Fruit fly (Drosophila melanogaster) whole organism, embryonic: Measurements from ENCODE around the gene Syx8.

Source experiments
- BEAF-32 ChIP-seq: fragments of 200-800 bp; sonication (Bioruptor generic); optimal IDR thresholded peaks from 3 replicates; lab custom pipeline; 2017; ENCODE audit warnings: missing biosample characterization, missing genetic modification characterization, mild to moderate bottlenecking, moderate library complexity, missing genetic modification reagents
- CG10321 ChIP-seq: fragments of 200-800 bp; sonication (Bioruptor generic); IDR thresholded peaks from 2 replicates; pipeline ENCODE4 v1.3.6; 2022; ENCODE audit warnings: missing biosample characterization, missing genetic modification characterization
- CG10979 ChIP-seq: fragments of 200-800 bp; sonication (Bioruptor generic); optimal IDR thresholded peaks from 2 replicates; lab custom pipeline; 2018; ENCODE audit warnings: missing biosample characterization, mild to moderate bottlenecking, missing genetic modification characterization, moderate library complexity
- CG14710 ChIP-seq: fragments of 200-800 bp; sonication (Bioruptor generic); optimal IDR thresholded peaks from 3 replicates; lab custom pipeline; 2019; ENCODE audit warnings: missing biosample characterization, mild to moderate bottlenecking, missing genetic modification characterization, moderate library complexity
- CG14860 ChIP-seq: fragments of 200-800 bp; sonication (Bioruptor generic); IDR thresholded peaks from 3 replicates; pipeline ENCODE4 v1.3.6; 2022; ENCODE audit warnings: missing biosample characterization, missing genetic modification characterization; ENCODE audit not compliant: partially characterized antibody
- CG1603 ChIP-seq: fragments of 200-800 bp; sonication (Bioruptor generic); optimal IDR thresholded peaks from 2 replicates; lab custom pipeline; 2019; ENCODE audit warnings: missing biosample characterization, mild to moderate bottlenecking, missing genetic modification characterization, moderate library complexity
- CG16813 ChIP-seq: fragments of 200-800 bp; sonication (Bioruptor generic); IDR thresholded peaks from 3 replicates; pipeline ENCODE4 v1.3.6; 2022; ENCODE audit warnings: missing biosample characterization, missing genetic modification characterization; ENCODE audit not compliant: partially characterized antibody
- CG17186 ChIP-seq: fragments of 200-800 bp; sonication (Bioruptor generic); optimal IDR thresholded peaks from 3 replicates; lab custom pipeline; 2017; ENCODE audit warnings: missing biosample characterization, missing genetic modification reagents, missing genetic modification characterization
- CG17361 ChIP-seq: fragments of 200-800 bp; sonication (Bioruptor generic); IDR thresholded peaks from 3 replicates; pipeline ENCODE4 v1.3.6; 2022; ENCODE audit warnings: missing biosample characterization, missing genetic modification characterization
- CG2116 ChIP-seq: fragments of 200-800 bp; sonication (Bioruptor generic); optimal IDR thresholded peaks from 3 replicates; lab custom pipeline; 2018; ENCODE audit warnings: missing biosample characterization, mild to moderate bottlenecking, missing genetic modification characterization
- CG2712 ChIP-seq: fragments of 200-800 bp; optimal IDR thresholded peaks from 3 replicates; lab custom pipeline; 2019; ENCODE audit warnings: missing biosample characterization, mild to moderate bottlenecking, missing genetic modification characterization, moderate library complexity
- CG30020 ChIP-seq: fragments of 200-800 bp; optimal IDR thresholded peaks from 2 replicates; lab custom pipeline; 2019; ENCODE audit warnings: missing biosample characterization, mild to moderate bottlenecking, missing genetic modification characterization, moderate library complexity
- CG3163 ChIP-seq: fragments of 200-800 bp; sonication (Bioruptor generic); optimal IDR thresholded peaks from 3 replicates; lab custom pipeline; 2016; ENCODE audit warnings: missing biosample characterization, missing genetic modification characterization
- CG3995 ChIP-seq: fragments of 200-800 bp; sonication (Bioruptor generic); optimal IDR thresholded peaks from 3 replicates; lab custom pipeline; 2016; ENCODE audit warnings: missing biosample characterization, missing genetic modification characterization
- CG4617 ChIP-seq: fragments of 200-800 bp; sonication (Bioruptor generic); optimal IDR thresholded peaks from 3 replicates; lab custom pipeline; 2016; ENCODE audit warnings: missing biosample characterization, missing genetic modification characterization, borderline replicate concordance
- CG6791 ChIP-seq: fragments of 200-800 bp; sonication (Bioruptor generic); IDR thresholded peaks from 3 replicates; pipeline ENCODE4 v1.3.6; 2022; ENCODE audit warnings: missing biosample characterization, missing genetic modification characterization; ENCODE audit not compliant: partially characterized antibody
- CG6854 ChIP-seq: fragments of 200-800 bp; sonication (Bioruptor generic); optimal IDR thresholded peaks from 3 replicates; lab custom pipeline; 2017; ENCODE audit warnings: missing biosample characterization, mild to moderate bottlenecking, missing genetic modification characterization
- CG9932 ChIP-seq: fragments of 200-800 bp; sonication (Bioruptor generic); IDR thresholded peaks from 2 replicates; pipeline ENCODE4 v1.3.6; 2022; ENCODE audit warnings: missing biosample characterization, missing genetic modification characterization
- Dip2 ChIP-seq: fragments of 200-800 bp; sonication (Bioruptor generic); IDR thresholded peaks from 2 replicates; pipeline ENCODE4 v1.3.6; 2022; ENCODE audit warnings: missing biosample characterization, missing genetic modification characterization
- Dll ChIP-seq: fragments of 200-800 bp; sonication (Bioruptor generic); IDR thresholded peaks from 4 replicates; pipeline ENCODE4 v1.3.6; 2022; ENCODE audit warnings: missing biosample characterization, missing genetic modification characterization; ENCODE audit not compliant: partially characterized antibody
- Doc3 ChIP-seq: fragments of 200-800 bp; sonication (Bioruptor generic); IDR thresholded peaks from 3 replicates; pipeline ENCODE4 v1.3.6; 2022; ENCODE audit warnings: missing biosample characterization, missing genetic modification characterization; ENCODE audit not compliant: partially characterized antibody
- E2f2 ChIP-seq: fragments of 200-800 bp; sonication (Bioruptor generic); IDR thresholded peaks from 2 replicates; pipeline ENCODE4 v1.3.6; 2022; ENCODE audit warnings: missing biosample characterization, missing genetic modification characterization
- Ets97D ChIP-seq: fragments of 200-800 bp; sonication (Bioruptor generic); optimal IDR thresholded peaks from 3 replicates; lab custom pipeline; 2016; ENCODE audit warnings: missing biosample characterization, missing genetic modification characterization
- HmgZ ChIP-seq: fragments of 200-800 bp; sonication (Bioruptor generic); optimal IDR thresholded peaks from 2 replicates; lab custom pipeline; 2018; ENCODE audit warnings: missing biosample characterization, mild to moderate bottlenecking, missing genetic modification characterization
- Hr78 ChIP-seq, 2 experiments: fragments of 200-800 bp in 1 of 2; fragments of >200 bp in 1 of 2; sonication (Bioruptor generic) in 1 of 2; optimal IDR thresholded peaks; 2 replicates each; lab custom pipeline; 2017 to 2019; ENCODE audit warnings: missing biosample characterization in 2 of 2, missing genetic modification characterization in 2 of 2, mild to moderate bottlenecking in 1 of 2, moderate library complexity in 1 of 2
- Sin3A ChIP-seq: fragments of >200 bp; optimal IDR thresholded peaks from 2 replicates; lab custom pipeline; 2018
- Ssrp ChIP-seq: fragments of 200-800 bp; sonication (Bioruptor generic); optimal IDR thresholded peaks from 2 replicates; lab custom pipeline; 2018; ENCODE audit warnings: missing biosample characterization, mild to moderate bottlenecking, missing genetic modification characterization, moderate library complexity
- amos ChIP-seq: fragments of 200-800 bp; sonication (Bioruptor generic); IDR thresholded peaks from 2 replicates; pipeline ENCODE4 v1.3.6; 2022; ENCODE audit warnings: missing biosample characterization, missing genetic modification characterization; ENCODE audit not compliant: partially characterized antibody
- ato ChIP-seq: fragments of 200-800 bp; sonication (Bioruptor generic); IDR thresholded peaks from 2 replicates; pipeline ENCODE4 v1.3.6; 2022; ENCODE audit warnings: missing biosample characterization, missing genetic modification characterization; ENCODE audit not compliant: partially characterized antibody
- bbx ChIP-seq: fragments of 200-800 bp; sonication (Bioruptor generic); IDR thresholded peaks from 2 replicates; pipeline ENCODE4 v1.3.6; 2022; ENCODE audit warnings: missing biosample characterization, missing genetic modification characterization; ENCODE audit not compliant: partially characterized antibody
- chinmo ChIP-seq: fragments of 200-800 bp; sonication (Bioruptor generic); IDR thresholded peaks from 4 replicates; pipeline ENCODE4 v1.3.6; 2022; ENCODE audit warnings: missing biosample characterization, missing genetic modification characterization; ENCODE audit not compliant: partially characterized antibody
- dmrt11E ChIP-seq: fragments of 200-800 bp; sonication (Bioruptor generic); optimal IDR thresholded peaks from 3 replicates; lab custom pipeline; 2018; ENCODE audit warnings: missing biosample characterization, mild to moderate bottlenecking, missing genetic modification characterization, moderate library complexity
- grn ChIP-seq: fragments of 200-800 bp; sonication (Bioruptor generic); optimal IDR thresholded peaks from 3 replicates; lab custom pipeline; 2017; ENCODE audit warnings: missing biosample characterization, missing genetic modification characterization
- hbn ChIP-seq: fragments of 200-800 bp; sonication (Bioruptor generic); IDR thresholded peaks from 2 replicates; pipeline ENCODE4 v1.3.6; 2022; ENCODE audit warnings: missing biosample characterization, missing genetic modification characterization; ENCODE audit not compliant: partially characterized antibody
- insv ChIP-seq, 2 experiments: fragments of 200-800 bp; sonication (Bioruptor generic); optimal IDR thresholded peaks; 3 replicates each; lab custom pipeline; 2016 to 2018; ENCODE audit warnings: missing biosample characterization in 2 of 2, missing genetic modification characterization in 2 of 2
- knrl ChIP-seq: fragments of 200-800 bp; sonication (Bioruptor generic); IDR thresholded peaks from 3 replicates; pipeline ENCODE4 v1.3.6; 2022; ENCODE audit warnings: missing biosample characterization, missing genetic modification characterization; ENCODE audit not compliant: partially characterized antibody
- luna ChIP-seq: fragments of 200-800 bp; sonication (Bioruptor generic); optimal IDR thresholded peaks from 2 replicates; lab custom pipeline; 2016; ENCODE audit warnings: missing biosample characterization, missing genetic modification characterization
- nmo ChIP-seq: fragments of 200-800 bp; sonication (Bioruptor generic); optimal IDR thresholded peaks from 2 replicates; lab custom pipeline; 2018; ENCODE audit warnings: missing biosample characterization, mild to moderate bottlenecking, missing genetic modification characterization, moderate library complexity
- nom ChIP-seq: fragments of 200-800 bp; sonication (Bioruptor generic); optimal IDR thresholded peaks from 2 replicates; lab custom pipeline; 2017; ENCODE audit warnings: missing biosample characterization, missing genetic modification characterization, mild to moderate bottlenecking, moderate library complexity, missing genetic modification reagents
- oc ChIP-seq: fragments of 200-800 bp; sonication (Bioruptor generic); optimal IDR thresholded peaks from 2 replicates; lab custom pipeline; 2018; ENCODE audit warnings: missing biosample characterization, mild to moderate bottlenecking, missing genetic modification characterization, moderate library complexity
- pzg ChIP-seq: fragments of 200-800 bp; sonication (Bioruptor generic); optimal IDR thresholded peaks from 3 replicates; lab custom pipeline; 2018; ENCODE audit warnings: missing biosample characterization, mild to moderate bottlenecking, missing genetic modification characterization, moderate library complexity
- ranshi ChIP-seq: fragments of 200-800 bp; sonication (Bioruptor generic); IDR thresholded peaks from 2 replicates; pipeline ENCODE4 v1.3.6; 2022; ENCODE audit warnings: missing biosample characterization, missing genetic modification characterization
- row ChIP-seq: fragments of 200-800 bp; sonication (Bioruptor generic); IDR thresholded peaks from 3 replicates; pipeline ENCODE4 v1.3.6; 2022; ENCODE audit warnings: missing biosample characterization, missing genetic modification characterization
- schlank ChIP-seq: fragments of 200-800 bp; sonication (Bioruptor generic); optimal IDR thresholded peaks from 2 replicates; lab custom pipeline; 2018; ENCODE audit warnings: missing biosample characterization, mild to moderate bottlenecking, missing genetic modification characterization
- stwl ChIP-seq: fragments of 200-800 bp; sonication (Bioruptor generic); optimal IDR thresholded peaks from 3 replicates; lab custom pipeline; 2018; ENCODE audit warnings: missing biosample characterization, mild to moderate bottlenecking, missing genetic modification characterization, moderate library complexity
- trem ChIP-seq: fragments of 200-800 bp; optimal IDR thresholded peaks from 3 replicates; lab custom pipeline; 2019; ENCODE audit warnings: missing biosample characterization, mild to moderate bottlenecking, missing genetic modification characterization, moderate library complexity
- unc-4 ChIP-seq: fragments of 200-800 bp; sonication (Bioruptor generic); IDR thresholded peaks from 2 replicates; pipeline ENCODE4 v1.3.6; 2022; ENCODE audit warnings: missing biosample characterization, missing genetic modification characterization; ENCODE audit not compliant: partially characterized antibody
- wdn ChIP-seq: fragments of 200-800 bp; sonication (Bioruptor generic); IDR thresholded peaks from 2 replicates; pipeline ENCODE4 v1.3.6; 2022; ENCODE audit warnings: missing biosample characterization, missing genetic modification characterization

Syx8 gene

dm6 chr3L:16590860-16591259 is 4.0 kb upstream of the Syx8 start, which contains the start of gene tra:
Gene tra, minus strand, starts transcription at chr3L:16591050.
- peak; percentile 72; the same call in 3 of the 4 replicates for TF ChIP-seq Dll
- TF ChIP-seq schlank (tag; lab: Kevin White, UChicago) = no peak
- TF ChIP-seq CG14860 (GFP tag; lab: Robert Waterston, UW) = 0 out of 3 replicates have a peak, but pooled peaks have one; percentile 13
- TF ChIP-seq ranshi = no peak
- TF ChIP-seq CG16813 (GFP tag; lab: Robert Waterston, UW) = peak; percentile 61
- peak; percentile 75 for TF ChIP-seq BEAF-32
- no peak for TF ChIP-seq Ssrp (tag; lab: Kevin White, UChicago)
- TF ChIP-seq knrl (GFP tag; lab: Robert Waterston, UW) = peak; percentile 57; the same call in 2 of the 3 replicates
- TF ChIP-seq CG10321 = no peak
- 0 out of 3 replicates have a peak, but pooled peaks have one; percentile 11 for TF ChIP-seq row
- TF ChIP-seq unc-4 (GFP tag; lab: Robert Waterston, UW) = peak; percentile 68
- TF ChIP-seq chinmo = peak; percentile 88; the same call in 2 of the 4 replicates
- no peak for TF ChIP-seq wdn (GFP tag; lab: Robert Waterston, UW)
- TF ChIP-seq CG3995 (GFP tag; lab: Kevin White, UChicago) = peak; percentile 70
- TF ChIP-seq nom (GFP tag; lab: Kevin White, UChicago) = peak; percentile 36
- peak; percentile 11 for TF ChIP-seq HmgZ (tag; lab: Kevin White, UChicago)
- TF ChIP-seq CG6791 (GFP tag; lab: Robert Waterston, UW) = peak; percentile 70
- TF ChIP-seq CG10979 (tag; lab: Kevin White, UChicago) = peak; percentile 4
- TF ChIP-seq Hr78 (GFP tag; optimal IDR thresholded peaks at IDR 0.05; lab: Kevin White, UChicago) = no peak
- TF ChIP-seq nmo (GFP tag; lab: Kevin White, UChicago) = peak; percentile 12
- TF ChIP-seq Doc3 (GFP tag; lab: Robert Waterston, UW) = peak; percentile 60
- TF ChIP-seq grn (GFP tag; lab: Kevin White, UChicago) = no peak
- TF ChIP-seq luna (GFP tag; lab: Kevin White, UChicago) = no peak
- peak; percentile 65 for TF ChIP-seq trem (tag; lab: Kevin White, UChicago)
- TF ChIP-seq dmrt11E = no peak
- TF ChIP-seq CG4617 (GFP tag; lab: Kevin White, UChicago) = peak; percentile 75
- peak; percentile 42 for TF ChIP-seq Sin3A (lab: Kevin White, UChicago)
- TF ChIP-seq stwl = peak; percentile 64
- no peak for TF ChIP-seq CG9932 (GFP tag; lab: Robert Waterston, UW)
- peak; percentile 27 for TF ChIP-seq CG2712
- TF ChIP-seq CG17186 (GFP tag; lab: Kevin White, UChicago) = peak; percentile 31
- peak; percentile 7 for TF ChIP-seq CG30020
- no peak for TF ChIP-seq oc (tag; lab: Kevin White, UChicago)
- TF ChIP-seq hbn = peak; percentile 53
- no peak for TF ChIP-seq CG6854 (GFP tag; lab: Kevin White, UChicago)
- peak; percentile 66 for TF ChIP-seq bbx
- peak; percentile 76 for TF ChIP-seq E2f2 (GFP tag; lab: Robert Waterston, UW)
- no peak for TF ChIP-seq Dip2 (GFP tag; lab: Robert Waterston, UW)
- peak; percentile 61 for TF ChIP-seq amos
- TF ChIP-seq CG2116 = peak; percentile 60
- peak; percentile 71 for TF ChIP-seq CG1603 (tag; lab: Kevin White, UChicago)
- TF ChIP-seq pzg = peak; percentile 58
- TF ChIP-seq CG14710 (tag; lab: Kevin White, UChicago) = peak; percentile 66
- peak; percentile 15; the same call in 1 of the 2 replicates for TF ChIP-seq ato (GFP tag; lab: Robert Waterston, UW)
- TF ChIP-seq insv (GFP tag; optimal IDR thresholded peaks at IDR 0.05; lab: Kevin White, UChicago) = peak in 1 of 2 experiments; percentile 64
- peak; percentile 33 for TF ChIP-seq Ets97D (GFP tag; lab: Kevin White, UChicago)
- TF ChIP-seq CG3163 = no peak
- no peak for TF ChIP-seq CG17361 (GFP tag; lab: Robert Waterston, UW)
